Worm (Caenorhabditis elegans) whole organism, L4/young adult: ENCODE results near the gene hmg-4.

Source experiments
- dao-5 ChIP-seq: sonication (generic microtip); optimal IDR thresholded peaks from 2 replicates; lab custom pipeline; 2016; ENCODE audit warnings: missing genotype, missing genetic modification characterization, moderate library complexity, missing compliant biosample characterization
- him-1 ChIP-seq: sonication (generic microtip); optimal IDR thresholded peaks from 2 replicates; lab custom pipeline; 2016; ENCODE audit warnings: missing genotype, missing genetic modification reagents, missing genetic modification characterization, missing compliant biosample characterization

DNA sequence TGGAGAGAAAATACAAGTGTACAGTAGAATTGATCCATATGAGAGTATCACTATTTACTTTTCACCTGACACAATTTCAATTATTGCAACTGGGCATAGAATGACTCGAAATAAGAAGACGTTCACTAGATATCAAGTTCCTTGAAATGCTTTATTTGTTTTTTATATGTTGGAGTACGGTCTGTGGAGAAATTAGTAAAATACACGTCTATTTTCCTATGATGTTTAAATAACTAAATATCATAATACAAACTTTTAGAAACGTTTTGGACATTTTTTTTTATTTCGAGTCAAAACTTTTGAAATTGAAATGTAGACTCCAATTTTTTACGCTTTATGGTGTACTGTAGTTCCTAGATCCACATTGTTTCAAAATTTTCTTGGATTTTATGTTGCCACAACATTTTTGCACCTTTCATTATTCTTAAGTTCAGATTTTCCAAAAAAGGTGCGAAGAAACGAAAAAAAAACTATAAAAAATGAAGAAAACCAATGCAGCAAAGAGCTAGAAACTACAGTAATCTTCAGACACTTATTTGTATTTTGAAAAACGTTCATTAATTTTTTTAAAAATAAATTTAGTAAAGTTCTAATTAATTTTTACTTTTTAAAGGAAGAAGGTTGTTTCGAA, 11.9 kb downstream of the hmg-4 start:
- TF ChIP-seq him-1 (tag; lab: Kevin White, UChicago): no peak
- no peak for TF ChIP-seq dao-5 (tag; lab: Kevin White, UChicago)
